Fruit fly (Drosophila melanogaster) whole organism, embryonic: ENCODE results near the gene Ppi1.

Experiments
- BEAF-32 ChIP-seq: fragments of 200-800 bp; sonication (Bioruptor generic); optimal IDR thresholded peaks from 3 replicates; lab custom pipeline; 2017; ENCODE audit warnings: missing biosample characterization, missing genetic modification characterization, mild to moderate bottlenecking, moderate library complexity, missing genetic modification reagents
- CG10543 ChIP-seq: fragments of 200-800 bp; sonication (Bioruptor generic); optimal IDR thresholded peaks from 3 replicates; lab custom pipeline; 2017; ENCODE audit warnings: missing biosample characterization, mild to moderate bottlenecking, missing genetic modification characterization, moderate library complexity
- CG12769 ChIP-seq: fragments of 200-800 bp; sonication (Bioruptor generic); optimal IDR thresholded peaks from 2 replicates; lab custom pipeline; 2019; ENCODE audit warnings: missing biosample characterization, mild to moderate bottlenecking, missing genetic modification characterization, moderate library complexity
- CG13123 ChIP-seq: fragments of 200-800 bp; sonication (Bioruptor generic); optimal IDR thresholded peaks from 2 replicates; lab custom pipeline; 2016; ENCODE audit warnings: missing biosample characterization, missing genetic modification characterization
- CG16779 ChIP-seq: fragments of 200-800 bp; sonication (Bioruptor generic); IDR thresholded peaks from 2 replicates; pipeline ENCODE4 v1.3.6; 2022; ENCODE audit warnings: missing biosample characterization, missing genetic modification characterization
- CG2712 ChIP-seq: fragments of 200-800 bp; optimal IDR thresholded peaks from 3 replicates; lab custom pipeline; 2019; ENCODE audit warnings: missing biosample characterization, mild to moderate bottlenecking, missing genetic modification characterization, moderate library complexity
- CG2889 ChIP-seq: fragments of 200-800 bp; sonication (Bioruptor generic); IDR thresholded peaks from 3 replicates; pipeline ENCODE4 v1.3.6; 2022; ENCODE audit warnings: missing biosample characterization, missing genetic modification characterization
- CG32532 ChIP-seq: fragments of 200-800 bp; sonication (Bioruptor generic); IDR thresholded peaks from 2 replicates; pipeline ENCODE4 v1.3.6; 2022; ENCODE audit warnings: missing biosample characterization, missing genetic modification characterization
- CG32767 ChIP-seq: fragments of 200-800 bp; sonication (Bioruptor generic); IDR thresholded peaks from 2 replicates; pipeline ENCODE4 v1.3.6; 2022; ENCODE audit warnings: missing biosample characterization, missing genetic modification characterization
- CG6689 ChIP-seq: fragments of 200-800 bp; sonication (Bioruptor generic); IDR thresholded peaks from 2 replicates; pipeline ENCODE4 v1.3.6; 2022; ENCODE audit warnings: missing biosample characterization, missing genetic modification characterization
- CG7372 ChIP-seq: fragments of 200-800 bp; sonication (Bioruptor generic); IDR thresholded peaks from 2 replicates; pipeline ENCODE4 v1.3.6; 2022; ENCODE audit warnings: missing biosample characterization, missing genetic modification characterization
- CG8089 ChIP-seq: fragments of 200-800 bp; sonication (Bioruptor generic); optimal IDR thresholded peaks from 3 replicates; lab custom pipeline; 2016; ENCODE audit warnings: missing biosample characterization, missing genetic modification characterization
- CG8281 ChIP-seq: fragments of 200-800 bp; sonication (Bioruptor generic); optimal IDR thresholded peaks from 2 replicates; lab custom pipeline; 2018; ENCODE audit warnings: missing biosample characterization, mild to moderate bottlenecking, missing genetic modification characterization, moderate library complexity
- E2f2 ChIP-seq: fragments of 200-800 bp; sonication (Bioruptor generic); IDR thresholded peaks from 2 replicates; pipeline ENCODE4 v1.3.6; 2022; ENCODE audit warnings: missing biosample characterization, missing genetic modification characterization
- Fer1 ChIP-seq: fragments of 200-800 bp; sonication (Bioruptor generic); optimal IDR thresholded peaks from 2 replicates; lab custom pipeline; 2017; ENCODE audit warnings: missing biosample characterization, mild to moderate bottlenecking, missing genetic modification characterization
- GATAe ChIP-seq: fragments of 200-800 bp; sonication (Bioruptor generic); conservative IDR thresholded peaks from 2 replicates; pipeline ENCODE4 v1.3.6; 2022; ENCODE audit warnings: missing biosample characterization, missing genetic modification characterization
- Hey ChIP-seq: fragments of 200-800 bp; sonication (Bioruptor generic); optimal IDR thresholded peaks from 3 replicates; lab custom pipeline; 2018; ENCODE audit warnings: missing biosample characterization, mild to moderate bottlenecking, missing genetic modification characterization
- Hr78 ChIP-seq, 2 experiments: fragments of 200-800 bp in 1 of 2; fragments of >200 bp in 1 of 2; sonication (Bioruptor generic) in 1 of 2; optimal IDR thresholded peaks; 2 replicates each; lab custom pipeline; 2017 to 2019; ENCODE audit warnings: missing biosample characterization in 2 of 2, missing genetic modification characterization in 2 of 2, mild to moderate bottlenecking in 1 of 2, moderate library complexity in 1 of 2
- MTF-1 ChIP-seq: fragments of 200-800 bp; sonication (Bioruptor generic); optimal IDR thresholded peaks from 2 replicates; lab custom pipeline; 2018; ENCODE audit warnings: missing biosample characterization, mild to moderate bottlenecking, missing genetic modification characterization, borderline replicate concordance
- Med ChIP-seq: fragments of 200-800 bp; sonication (Bioruptor generic); peaks from one replicate; lab custom pipeline; 2016; ENCODE audit warnings: missing biosample characterization, missing genetic modification characterization, mild to moderate bottlenecking, inconsistent platforms, moderate library complexity
- Pdp1 ChIP-seq, 2 experiments: fragments of 200-800 bp; sonication (Bioruptor generic); optimal IDR thresholded peaks; 3 replicates each; lab custom pipeline; 2016; ENCODE audit warnings: missing biosample characterization in 2 of 2, missing genetic modification characterization in 2 of 2, mild to moderate bottlenecking in 1 of 2, moderate library complexity in 1 of 2
- Ptx1 ChIP-seq: fragments of 200-800 bp; sonication (Bioruptor generic); IDR thresholded peaks from 2 replicates; pipeline ENCODE4 v1.3.6; 2022; ENCODE audit warnings: missing biosample characterization, missing genetic modification characterization
- Rfx ChIP-seq: fragments of 200-800 bp; sonication (Bioruptor generic); IDR thresholded peaks from 2 replicates; pipeline ENCODE4 v1.3.6; 2022; ENCODE audit warnings: missing biosample characterization, missing genetic modification characterization
- chinmo ChIP-seq: fragments of 200-800 bp; sonication (Bioruptor generic); IDR thresholded peaks from 4 replicates; pipeline ENCODE4 v1.3.6; 2022; ENCODE audit warnings: missing biosample characterization, missing genetic modification characterization; ENCODE audit not compliant: partially characterized antibody
- crol ChIP-seq: fragments of 200-800 bp; sonication (Bioruptor generic); IDR thresholded peaks from 2 replicates; pipeline ENCODE4 v1.3.6; 2022; ENCODE audit warnings: missing biosample characterization, missing genetic modification characterization
- exex ChIP-seq: fragments of 200-800 bp; sonication (Bioruptor generic); optimal IDR thresholded peaks from 4 replicates; lab custom pipeline; 2018; ENCODE audit warnings: missing biosample characterization, mild to moderate bottlenecking, missing genetic modification characterization, moderate library complexity
- hth ChIP-seq: fragments of >200 bp; optimal IDR thresholded peaks from 2 replicates; lab custom pipeline; 2017; ENCODE audit warnings: inconsistent platforms
- jumu ChIP-seq: fragments of 200-800 bp; sonication (Bioruptor generic); optimal IDR thresholded peaks from 3 replicates; lab custom pipeline; 2016; ENCODE audit warnings: missing biosample characterization, missing genetic modification characterization
- kni ChIP-seq: fragments of 200-800 bp; sonication (Bioruptor generic); optimal IDR thresholded peaks from 3 replicates; lab custom pipeline; 2017; ENCODE audit warnings: mild to moderate bottlenecking, missing biosample characterization, missing genetic modification reagents, missing genetic modification characterization
- odd ChIP-seq: fragments of 200-800 bp; sonication (Bioruptor generic); optimal IDR thresholded peaks from 2 replicates; lab custom pipeline; 2017; ENCODE audit warnings: missing biosample characterization, mild to moderate bottlenecking, missing genetic modification characterization
- prd ChIP-seq, 3 experiments: fragments of >200 bp in 2 of 3; fragments of 200-800 bp in 1 of 3; sonication (Bioruptor generic) in 1 of 3; optimal IDR thresholded peaks in 2 of 3; IDR thresholded peaks in 1 of 3; 2 replicates in 2 of 3; 3 replicates in 1 of 3; pipeline versions ENCODE4 v1.3.6 to Lab custom; 2017 to 2022; ENCODE audit warnings: missing biosample characterization in 1 of 3, missing genetic modification characterization in 1 of 3
- sens ChIP-seq: fragments of 200-800 bp; sonication (Bioruptor generic); peaks from one replicate; lab custom pipeline; 2016; ENCODE audit warnings: missing biosample characterization, missing genetic modification characterization
- sens-2 ChIP-seq: fragments of 200-800 bp; sonication (Bioruptor generic); IDR thresholded peaks from 2 replicates; pipeline ENCODE4 v1.3.6; 2022; ENCODE audit warnings: missing biosample characterization, missing genetic modification characterization
- so ChIP-seq: fragments of 200-800 bp; sonication (Bioruptor generic); IDR thresholded peaks from 3 replicates; pipeline ENCODE4 v1.3.6; 2022; ENCODE audit warnings: missing biosample characterization, missing genetic modification characterization
- sr ChIP-seq: fragments of 200-800 bp; sonication (Bioruptor generic); IDR thresholded peaks from 3 replicates; pipeline ENCODE4 v1.3.6; 2022; ENCODE audit warnings: missing biosample characterization, missing genetic modification characterization
- stwl ChIP-seq: fragments of 200-800 bp; sonication (Bioruptor generic); optimal IDR thresholded peaks from 3 replicates; lab custom pipeline; 2018; ENCODE audit warnings: missing biosample characterization, mild to moderate bottlenecking, missing genetic modification characterization, moderate library complexity
- sug ChIP-seq: fragments of 200-800 bp; optimal IDR thresholded peaks from 2 replicates; lab custom pipeline; 2019; ENCODE audit warnings: missing biosample characterization, mild to moderate bottlenecking, missing genetic modification characterization, moderate library complexity
- tll ChIP-seq, 2 experiments: fragments of 200-800 bp in 1 of 2; fragments of >200 bp in 1 of 2; sonication (Bioruptor generic) in 1 of 2; optimal IDR thresholded peaks; 2 replicates each; lab custom pipeline; 2017 to 2019; ENCODE audit warnings: missing biosample characterization in 2 of 2, missing genetic modification characterization in 2 of 2, mild to moderate bottlenecking in 1 of 2, moderate library complexity in 1 of 2
- toy ChIP-seq: fragments of 200-800 bp; sonication (Bioruptor generic); IDR thresholded peaks from 2 replicates; pipeline ENCODE4 v1.3.6; 2022; ENCODE audit warnings: missing biosample characterization, missing genetic modification characterization
- z ChIP-seq: fragments of 200-800 bp; sonication (Bioruptor generic); IDR thresholded peaks from 3 replicates; pipeline ENCODE4 v1.3.6; 2022; ENCODE audit warnings: missing biosample characterization, missing genetic modification characterization
- zfh1 ChIP-seq: fragments of 200-800 bp; sonication (Bioruptor generic); IDR thresholded peaks from 3 replicates; pipeline ENCODE4 v1.3.6; 2022; ENCODE audit warnings: missing biosample characterization, missing genetic modification characterization

The Ppi1 gene

dm6 chr3R:30106562-30106961 is 22.4 kb downstream of the Ppi1 start (continued):
- 0 out of 2 replicates have a peak, but pooled peaks have one; percentile 27 for TF ChIP-seq GATAe (GFP tag; lab: Robert Waterston, UW)
- TF ChIP-seq CG12769 (tag; lab: Kevin White, UChicago), result peak; percentile 82
- peak; percentile 87 for TF ChIP-seq sug (tag; lab: Kevin White, UChicago)
- peak in 1 of 2 experiments; percentile 41 for TF ChIP-seq Hr78 (GFP tag; optimal IDR thresholded peaks at IDR 0.05; lab: Kevin White, UChicago)
- no peak for TF ChIP-seq stwl
- TF ChIP-seq jumu (GFP tag; lab: Kevin White, UChicago), result no peak
- TF ChIP-seq CG8089 (GFP tag; lab: Kevin White, UChicago), result no peak
- no peak for TF ChIP-seq CG2712 (tag; lab: Kevin White, UChicago)
- TF ChIP-seq exex, result peak; percentile 92
- TF ChIP-seq chinmo (GFP tag; lab: Robert Waterston, UW), result 0 out of 4 replicates have a peak, but pooled peaks have one; percentile 46
- TF ChIP-seq CG2889, result no peak
- peak; percentile 14 for TF ChIP-seq Hey (tag; lab: Kevin White, UChicago)

dm6 chr3R:30105808-30106207 is 23.1 kb downstream of the Ppi1 start:
- TF ChIP-seq CG12769 (tag; lab: Kevin White, UChicago), result peak; percentile 90
- TF ChIP-seq zfh1 (GFP tag; lab: Robert Waterston, UW), result peak; percentile 7; the same call in 1 of the 3 replicates
- TF ChIP-seq E2f2 (GFP tag; lab: Robert Waterston, UW), result 0 out of 2 replicates have a peak, but pooled peaks have one; percentile 6
- TF ChIP-seq sens (GFP tag; lab: Kevin White, UChicago), result peak; percentile 20
- TF ChIP-seq CG6689 (GFP tag; lab: Robert Waterston, UW), result no peak
- TF ChIP-seq crol (GFP tag; lab: Robert Waterston, UW), result 0 out of 2 replicates have a peak, but pooled peaks have one; percentile 14
- no peak for TF ChIP-seq CG32767 (GFP tag; lab: Robert Waterston, UW)
- TF ChIP-seq sr (GFP tag; lab: Robert Waterston, UW), result 0 out of 3 replicates have a peak, but pooled peaks have one; percentile 3
- TF ChIP-seq z (GFP tag; lab: Robert Waterston, UW), result peak; percentile 83
- TF ChIP-seq hth (lab: Kevin White, UChicago), result no peak
- TF ChIP-seq CG10543, result peak; percentile 59
- TF ChIP-seq, all 482 proteins: peak for 8

dm6 chr3R:30104912-30105510 is 23.9 kb downstream of the Ppi1 start:
- peak in 1 of 2 experiments; percentile 5 for TF ChIP-seq prd (optimal IDR thresholded peaks at IDR 0.05; lab: Kevin White, UChicago)
- no peak for TF ChIP-seq prd (GFP tag; IDR thresholded peaks at IDR 0.05; lab: Robert Waterston, UW)
- TF ChIP-seq kni (GFP tag; lab: Kevin White, UChicago), result no peak
- TF ChIP-seq Med (GFP tag; lab: Kevin White, UChicago), result peak; percentile 40
- TF ChIP-seq sug (tag; lab: Kevin White, UChicago), result peak; percentile 85
- no peak for TF ChIP-seq so (GFP tag; lab: Robert Waterston, UW)
- peak in 1 of 2 experiments; percentile 75 for TF ChIP-seq Pdp1 (GFP tag; optimal IDR thresholded peaks at IDR 0.05; lab: Kevin White, UChicago)
- peak; percentile 30 for TF ChIP-seq CG8281 (tag; lab: Kevin White, UChicago)
- 0 out of 2 replicates have a peak, but pooled peaks have one; percentile 39 for TF ChIP-seq CG7372
- TF ChIP-seq toy (GFP tag; lab: Robert Waterston, UW), result no peak
- TF ChIP-seq, all 482 proteins: peak for 6

dm6 chr3R:30102806-30103619 is 25.9 kb downstream of the Ppi1 start:
- TF ChIP-seq chinmo (GFP tag; lab: Robert Waterston, UW) (0 out of 4 replicates have a peak, but pooled peaks have one; percentile 36), CG13123 (GFP tag; lab: Kevin White, UChicago) (no peak), sens-2 (GFP tag; lab: Robert Waterston, UW) (peak; percentile 62; the same call in 1 of the 2 replicates), Rfx (GFP tag; lab: Robert Waterston, UW) (peak; percentile 10; the same call in 1 of the 2 replicates), CG16779 (0 out of 2 replicates have a peak, but pooled peaks have one; percentile 43), MTF-1 (GFP tag; lab: Kevin White, UChicago) (peak; percentile 72), tll (GFP tag; optimal IDR thresholded peaks at IDR 0.05; lab: Kevin White, UChicago) (no peak), sug (tag; lab: Kevin White, UChicago) (peak; percentile 100), Ptx1 (0 out of 2 replicates have a peak, but pooled peaks have one; percentile 20), CG32532 (GFP tag; lab: Robert Waterston, UW) (peak; percentile 29; the same call in 1 of the 2 replicates), Fer1 (GFP tag; lab: Kevin White, UChicago) (peak; percentile 48), BEAF-32 (GFP tag; lab: Kevin White, UChicago) (no peak), odd (GFP tag; lab: Kevin White, UChicago) (peak; percentile 27)
